Worm (Caenorhabditis elegans) whole organism, L3 larva: ENCODE measurements around the gene F54B3.4.
"Not testable (repeated sequence)": the region's sequence is repeated elsewhere in the genome, so short reads cannot be mapped to it uniquely, and the experiment has no call there.

ENCODE experiments used
- R02D3.7 ChIP-seq: fragments of 150-350 bp; optimal IDR thresholded peaks from 2 replicates; lab custom pipeline; 2014; ENCODE audit warnings: missing biosample characterization, missing genetic modification characterization
- ZK546.5 ChIP-seq: sonication (generic microtip); optimal IDR thresholded peaks from 2 replicates; lab custom pipeline; 2017; ENCODE audit warnings: missing biosample characterization, missing genetic modification characterization
- ceh-28 ChIP-seq: fragments of 150-350 bp; optimal IDR thresholded peaks from 2 replicates; lab custom pipeline; 2014; ENCODE audit warnings: missing biosample characterization, missing genetic modification reagents, missing genetic modification characterization
- ceh-82 ChIP-seq: fragments of 150-350 bp; optimal IDR thresholded peaks from 2 replicates; lab custom pipeline; 2014; ENCODE audit warnings: missing biosample characterization, missing genetic modification characterization
- ceh-9 ChIP-seq: sonication (generic microtip); optimal IDR thresholded peaks from 2 replicates; lab custom pipeline; 2018; ENCODE audit warnings: missing biosample characterization, missing genetic modification characterization
- daf-12 ChIP-seq: fragments of 150-350 bp; optimal IDR thresholded peaks from 2 replicates; lab custom pipeline; 2014; ENCODE audit warnings: missing biosample characterization, missing genetic modification reagents, missing genetic modification characterization
- egl-27 ChIP-seq: sonication (generic microtip); optimal IDR thresholded peaks from 4 replicates; lab custom pipeline; 2017; ENCODE audit warnings: missing biosample characterization, missing genetic modification reagents, missing genetic modification characterization
- egl-5 ChIP-seq: fragments of 150-350 bp; optimal IDR thresholded peaks from 2 replicates; lab custom pipeline; 2017; ENCODE audit warnings: missing biosample characterization, missing genetic modification reagents, missing genetic modification characterization, inconsistent platforms
- elt-1 ChIP-seq: fragments of 150-350 bp; optimal IDR thresholded peaks from 2 replicates; lab custom pipeline; 2014; ENCODE audit warnings: missing biosample characterization, missing genetic modification characterization
- elt-3 ChIP-seq, 3 experiments: fragments of 150-350 bp in 1 of 3; sonication (generic microtip) in 2 of 3; optimal IDR thresholded peaks; 2 replicates in 2 of 3; 4 replicates in 1 of 3; lab custom pipeline; 2014 to 2017; ENCODE audit warnings: missing biosample characterization in 3 of 3, missing genetic modification characterization in 3 of 3
- eor-1 ChIP-seq, 2 experiments: fragments of 150-350 bp; optimal IDR thresholded peaks; 2 replicates each; lab custom pipeline; 2014 to 2018; ENCODE audit warnings: missing biosample characterization in 2 of 2, missing genetic modification characterization in 2 of 2
- fkh-10 ChIP-seq: sonication (generic microtip); optimal IDR thresholded peaks from 2 replicates; lab custom pipeline; 2017; ENCODE audit warnings: missing biosample characterization, missing genetic modification reagents, missing genetic modification characterization
- fkh-2 ChIP-seq: fragments of 150-350 bp; optimal IDR thresholded peaks from 2 replicates; lab custom pipeline; 2014; ENCODE audit warnings: missing biosample characterization, missing genetic modification reagents, missing genetic modification characterization
- jun-1 ChIP-seq: fragments of 150-350 bp; optimal IDR thresholded peaks from 2 replicates; lab custom pipeline; 2014; ENCODE audit warnings: missing biosample characterization, missing genetic modification reagents, missing genetic modification characterization
- lin-15B ChIP-seq: fragments of 150-350 bp; optimal IDR thresholded peaks from 2 replicates; lab custom pipeline; 2014; ENCODE audit warnings: missing biosample characterization, missing genetic modification characterization
- lin-39 ChIP-seq: fragments of 150-350 bp; optimal IDR thresholded peaks from 2 replicates; lab custom pipeline; 2018; ENCODE audit warnings: missing biosample characterization, missing genetic modification reagents, missing genetic modification characterization
- mdl-1 ChIP-seq: fragments of 150-350 bp; optimal IDR thresholded peaks from 2 replicates; lab custom pipeline; 2014; ENCODE audit warnings: missing biosample characterization, missing genetic modification characterization
- nfya-1 ChIP-seq: sonication (generic microtip); optimal IDR thresholded peaks from 2 replicates; lab custom pipeline; 2017; ENCODE audit warnings: missing genetic modification characterization, mild to moderate bottlenecking, missing compliant biosample characterization, antibody characterized with exemption, moderate library complexity; ENCODE audit not compliant: insufficient read depth
- nhr-23 ChIP-seq: fragments of 150-350 bp; optimal IDR thresholded peaks from 2 replicates; lab custom pipeline; 2014; ENCODE audit warnings: missing biosample characterization, missing genetic modification reagents, missing genetic modification characterization
- nhr-237 ChIP-seq: fragments of 150-350 bp; optimal IDR thresholded peaks from 2 replicates; lab custom pipeline; 2014; ENCODE audit warnings: missing biosample characterization, missing genetic modification characterization
- nhr-25 ChIP-seq: sonication (generic microtip); optimal IDR thresholded peaks from 2 replicates; lab custom pipeline; 2017; ENCODE audit warnings: missing biosample characterization, missing genetic modification characterization
- nhr-28 ChIP-seq: fragments of 150-350 bp; optimal IDR thresholded peaks from 2 replicates; lab custom pipeline; 2014; ENCODE audit warnings: missing biosample characterization, missing genetic modification characterization
- nhr-43 ChIP-seq: sonication (generic microtip); optimal IDR thresholded peaks from 2 replicates; lab custom pipeline; 2016; ENCODE audit warnings: mild to moderate bottlenecking, missing genetic modification characterization, missing compliant biosample characterization; ENCODE audit not compliant: poor library complexity, severe bottlenecking
- sea-2 ChIP-seq: fragments of 150-350 bp; sonication (generic microtip); optimal IDR thresholded peaks from 4 replicates; lab custom pipeline; 2014; ENCODE audit warnings: missing biosample characterization, missing genetic modification reagents, missing genetic modification characterization
- skn-1 ChIP-seq: fragments of 150-350 bp; optimal IDR thresholded peaks from 2 replicates; lab custom pipeline; 2014; ENCODE audit warnings: missing biosample characterization, missing genetic modification characterization
- snpc-4 ChIP-seq: fragments of 150-350 bp; optimal IDR thresholded peaks from 2 replicates; lab custom pipeline; 2014; ENCODE audit warnings: missing biosample characterization, missing genetic modification characterization
- tbx-2 ChIP-seq: sonication (generic microtip); optimal IDR thresholded peaks from 2 replicates; lab custom pipeline; 2016; ENCODE audit warnings: mild to moderate bottlenecking, missing genetic modification characterization, missing compliant biosample characterization
- zag-1 ChIP-seq: fragments of 150-350 bp; optimal IDR thresholded peaks from 2 replicates; lab custom pipeline; 2014; ENCODE audit warnings: missing biosample characterization, missing genetic modification characterization
- ztf-11 ChIP-seq: fragments of 150-350 bp; optimal IDR thresholded peaks from 2 replicates; lab custom pipeline; 2014; ENCODE audit warnings: missing biosample characterization, missing genetic modification characterization
- ztf-4 ChIP-seq: fragments of 150-350 bp; optimal IDR thresholded peaks from 2 replicates; lab custom pipeline; 2014; ENCODE audit warnings: missing biosample characterization, missing genetic modification characterization

The F54B3.4 gene

ce11 chrII:10248355-10249041 is 22.5 kb downstream of the F54B3.4 start, which contains the start of gene atad-3 (continued):
- TF ChIP-seq egl-27 (tag; lab: Kevin White, UChicago) (peak; percentile 43), fkh-2 (no peak), lin-39 (peak; percentile 55), ceh-28 (tag; lab: Kevin White, UChicago) (peak; percentile 69), nhr-28 (tag; lab: Kevin White, UChicago) (no peak)

DNA sequence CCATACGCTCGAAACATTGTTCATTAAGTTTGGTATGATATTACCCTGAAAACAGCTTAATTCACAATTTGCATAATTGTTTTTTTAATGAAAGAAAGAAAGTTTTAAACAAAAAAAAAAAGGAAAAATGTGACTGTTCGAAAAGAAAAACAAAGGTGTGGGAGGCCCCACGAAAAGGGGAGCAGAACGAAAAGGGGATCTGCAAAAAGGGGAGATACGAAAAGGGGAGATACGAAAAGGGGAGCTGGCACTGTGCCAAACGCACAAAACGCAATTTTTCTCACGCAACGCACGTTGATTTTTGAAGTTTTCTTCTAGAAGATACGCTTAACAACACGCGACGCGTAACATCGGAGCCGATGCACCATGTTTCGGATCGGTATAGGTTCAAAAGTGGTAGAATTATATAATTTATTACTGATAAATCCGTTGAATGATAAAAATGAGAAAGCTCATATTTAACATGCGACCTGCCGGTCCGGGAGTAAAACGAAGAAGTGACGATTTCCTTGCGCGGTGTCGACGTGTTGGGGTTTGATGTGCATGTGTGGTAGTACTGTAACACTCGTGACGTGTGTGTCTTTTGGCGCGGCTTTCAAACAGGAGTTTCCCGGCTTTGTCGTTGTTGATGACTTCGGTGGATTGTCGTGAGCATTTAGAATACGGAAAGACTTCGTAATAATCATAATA is 23.3 kb downstream of the F54B3.4 start, which contains the start of gene nrde-2:
Gene nrde-2, minus strand, starts transcription at position 45 of the 690 bp plus-strand sequence.
- TF ChIP-seq nhr-237; tbx-2; nhr-25 (tag; lab: Kevin White, UChicago): not testable (repeated sequence)

ce11 chrII:10247154-10247553 is 23.8 kb downstream of the F54B3.4 start:
- TF ChIP-seq ceh-82 (tag; lab: Kevin White, UChicago) (no peak), snpc-4 (tag; lab: Kevin White, UChicago) (no peak), zag-1 (tag; lab: Kevin White, UChicago) (no peak), daf-12 (tag; lab: Kevin White, UChicago) (no peak), lin-39 (no peak), R02D3.7 (no peak), nhr-25 (tag; lab: Kevin White, UChicago) (no peak)

DNA sequence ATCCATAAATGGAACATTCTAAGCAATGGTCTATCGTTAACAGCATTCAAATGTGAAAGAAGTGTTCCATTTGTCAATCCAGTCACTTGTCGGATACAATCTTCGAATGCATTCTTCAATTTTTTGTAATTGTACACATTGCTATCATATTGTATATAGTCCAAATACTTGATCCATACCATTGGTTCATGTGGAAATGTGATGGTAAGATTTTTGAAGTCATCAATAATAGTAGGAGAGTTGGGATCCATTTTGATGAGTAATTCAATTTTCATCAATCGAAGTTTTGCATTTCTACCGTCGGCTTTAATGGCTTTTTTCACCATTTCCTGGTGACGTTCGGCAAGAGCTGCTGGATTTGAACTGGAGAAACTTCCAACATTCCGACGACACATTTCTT is 25.4 kb downstream of the F54B3.4 start:
- TF ChIP-seq fkh-2, result no peak

- TF ChIP-seq sea-2 (GFP tag; lab: Kevin White, UChicago) (no peak), nhr-237 (no peak), ceh-9 (tag; lab: Kevin White, UChicago) (no peak), skn-1 (tag; lab: Kevin White, UChicago) (no peak), egl-27 (tag; lab: Kevin White, UChicago) (no peak), ztf-11 (tag; lab: Kevin White, UChicago) (no peak), eor-1 (tag; optimal IDR thresholded peaks at IDR 0.05; lab: Kevin White, UChicago) (no peak), nfya-1 (tag; lab: Kevin White, UChicago) (no peak), egl-5 (tag; lab: Kevin White, UChicago) (no peak), tbx-2 (no peak), nhr-23 (no peak), elt-1 (tag; lab: Kevin White, UChicago) (no peak), snpc-4 (tag; lab: Kevin White, UChicago) (no peak), nhr-25 (tag; lab: Kevin White, UChicago) (no peak), ZK546.5 (tag; lab: Kevin White, UChicago) (no peak), R02D3.7 (no peak), nhr-43 (tag; lab: Kevin White, UChicago) (no peak), daf-12 (tag; lab: Kevin White, UChicago) (no peak), ceh-82 (tag; lab: Kevin White, UChicago) (no peak), jun-1 (tag; lab: Kevin White, UChicago) (no peak)
Measured at ce11 chrII:10242294-10242693, 28.7 kb downstream of the F54B3.4 start, which contains the start of gene mrps-14. TSS of gene mrps-14 (minus strand) at chrII:10242490.

DNA sequence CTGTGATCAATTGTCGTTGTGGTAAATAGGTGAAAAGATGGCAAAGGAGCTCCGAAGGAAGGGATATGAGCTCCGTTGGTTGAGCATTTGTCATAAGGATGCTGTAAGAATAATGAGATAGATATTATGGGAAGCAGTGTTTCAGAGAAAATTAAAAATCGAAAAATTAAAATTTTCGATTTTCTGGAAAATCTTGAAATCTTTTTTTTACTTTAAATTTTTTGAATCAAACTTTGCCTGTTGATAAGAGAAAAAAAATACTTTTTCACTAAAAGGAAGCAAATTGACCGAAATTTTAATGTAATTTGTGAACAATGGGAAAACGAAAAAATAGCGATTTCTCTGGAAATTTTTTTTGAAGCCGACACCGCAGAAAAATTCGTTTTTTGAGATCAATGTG is 31.4 kb downstream of the F54B3.4 start, which contains the start of gene mec-15:
Gene mec-15, minus strand, starts transcription at position 101 of the 400 bp plus-strand sequence.
- no peak for TF ChIP-seq zag-1 (tag; lab: Kevin White, UChicago)
- no peak for TF ChIP-seq lin-15B (tag; lab: Kevin White, UChicago)
- TF ChIP-seq tbx-2, result no peak
- TF ChIP-seq mdl-1 (tag; lab: Kevin White, UChicago), result no peak
- TF ChIP-seq ztf-4 (tag; lab: Kevin White, UChicago), result no peak
- TF ChIP-seq skn-1 (tag; lab: Kevin White, UChicago), result no peak
- TF ChIP-seq fkh-10 (GFP tag; lab: Kevin White, UChicago), result no peak
- TF ChIP-seq ceh-28 (tag; lab: Kevin White, UChicago), result no peak
- no peak for TF ChIP-seq elt-3 (tag; optimal IDR thresholded peaks at IDR 0.05; lab: Kevin White, UChicago)
